Worm (Caenorhabditis elegans) whole organism, midembryonic: ENCODE measurements around the gene C06C3.7.

Source experiments
- T22C8.4 ChIP-seq: fragments of 200-800 bp; sonication (Bioruptor generic); IDR thresholded peaks from 2 replicates; pipeline ENCODE4 v1.3.6; 2022; ENCODE audit warnings: missing genetic modification characterization, missing compliant biosample characterization
- cog-1 ChIP-seq: sonication (generic microtip); optimal IDR thresholded peaks from 2 replicates; lab custom pipeline; 2016; ENCODE audit warnings: missing genetic modification characterization, missing compliant biosample characterization
- flt-1 ChIP-seq: fragments of 200-800 bp; sonication (Bioruptor generic); IDR thresholded peaks from 2 replicates; pipeline ENCODE4 v1.3.6; 2022; ENCODE audit warnings: missing genetic modification characterization, missing compliant biosample characterization
- klf-2 ChIP-seq: fragments of 200-800 bp; sonication (Bioruptor generic); conservative IDR thresholded peaks from 2 replicates; pipeline ENCODE4 v1.3.6; 2022; ENCODE audit warnings: missing genetic modification reagents, missing genetic modification characterization, missing compliant biosample characterization
- med-1 ChIP-seq: sonication (generic microtip); optimal IDR thresholded peaks from 2 replicates; lab custom pipeline; 2017; ENCODE audit warnings: missing genetic modification characterization, mild to moderate bottlenecking, missing compliant biosample characterization, antibody characterized with exemption, missing genetic modification reagents; ENCODE audit not compliant: insufficient read depth
- ref-1 ChIP-seq: fragments of 200-800 bp; sonication (Bioruptor generic); conservative IDR thresholded peaks from 2 replicates; pipeline ENCODE4 v1.3.6; 2022; ENCODE audit warnings: missing genetic modification reagents, missing genetic modification characterization, missing compliant biosample characterization
- tab-1 ChIP-seq: fragments of 200-800 bp; sonication (Bioruptor generic); IDR thresholded peaks from 2 replicates; pipeline ENCODE4 v1.3.6; 2022; ENCODE audit warnings: missing genetic modification characterization, missing compliant biosample characterization
- ztf-23 ChIP-seq: fragments of 200-800 bp; sonication (Bioruptor generic); IDR thresholded peaks from 2 replicates; pipeline ENCODE4 v1.3.6; 2022; ENCODE audit warnings: missing genetic modification reagents, missing genetic modification characterization, missing compliant biosample characterization
- ztf-29 ChIP-seq: fragments of 200-800 bp; sonication (Bioruptor generic); IDR thresholded peaks from 2 replicates; pipeline ENCODE4 v1.3.6; 2022; ENCODE audit warnings: missing genetic modification reagents, missing genetic modification characterization, missing compliant biosample characterization

Gene C06C3.7

DNA sequence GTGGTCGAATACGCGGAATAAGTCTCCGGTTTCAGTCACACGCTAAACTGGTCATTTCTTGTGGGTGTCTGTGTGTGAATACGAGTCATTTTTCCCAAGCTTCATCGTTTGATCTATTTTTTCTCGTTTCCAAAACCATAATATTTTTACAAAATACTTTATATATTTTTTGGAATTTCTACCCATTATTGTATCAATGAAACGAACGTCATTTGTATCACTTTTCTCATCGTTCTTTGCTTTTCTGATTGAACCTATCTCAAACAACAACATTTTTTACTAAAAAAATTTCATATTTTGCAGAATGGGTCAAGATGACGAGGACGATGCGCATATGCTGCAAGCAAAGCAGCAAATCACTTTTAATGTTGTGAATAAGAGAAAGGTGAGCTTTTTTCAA, 27.1 kb upstream of the C06C3.7 start, which contains the start of gene mel-11:
TSS of gene mel-11 (plus strand) at position 301 of the 400 bp plus-strand sequence.
- no peak for TF ChIP-seq tab-1 (GFP tag; lab: Robert Waterston, UW)

DNA sequence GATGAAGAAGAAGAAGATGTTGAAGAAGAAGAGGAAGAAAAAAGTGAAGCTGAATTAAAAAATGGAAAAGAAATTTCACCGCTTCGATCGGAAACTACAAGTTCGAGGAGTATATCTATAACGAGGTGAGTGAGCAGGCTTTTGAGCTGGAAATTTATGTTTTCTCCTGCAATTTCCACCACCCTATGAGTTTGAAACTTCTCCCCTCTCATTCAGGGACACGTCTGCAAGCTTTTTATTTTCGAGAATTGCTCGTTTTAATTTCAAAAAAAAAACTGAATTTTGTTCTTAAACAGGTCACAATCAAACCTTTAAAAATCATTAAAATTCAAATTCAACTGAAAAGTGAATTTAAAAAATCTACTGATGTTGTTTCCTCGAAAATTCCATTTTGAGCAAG, 23.1 kb upstream of the C06C3.7 start:
- TF ChIP-seq T22C8.4 (GFP tag; lab: Robert Waterston, UW) (no peak), ztf-29 (no peak), ztf-23 (GFP tag; lab: Robert Waterston, UW) (no peak), cog-1 (tag; lab: Kevin White, UChicago) (no peak), ref-1 (GFP tag; lab: Robert Waterston, UW) (no peak), klf-2 (GFP tag; lab: Robert Waterston, UW) (no peak)

DNA sequence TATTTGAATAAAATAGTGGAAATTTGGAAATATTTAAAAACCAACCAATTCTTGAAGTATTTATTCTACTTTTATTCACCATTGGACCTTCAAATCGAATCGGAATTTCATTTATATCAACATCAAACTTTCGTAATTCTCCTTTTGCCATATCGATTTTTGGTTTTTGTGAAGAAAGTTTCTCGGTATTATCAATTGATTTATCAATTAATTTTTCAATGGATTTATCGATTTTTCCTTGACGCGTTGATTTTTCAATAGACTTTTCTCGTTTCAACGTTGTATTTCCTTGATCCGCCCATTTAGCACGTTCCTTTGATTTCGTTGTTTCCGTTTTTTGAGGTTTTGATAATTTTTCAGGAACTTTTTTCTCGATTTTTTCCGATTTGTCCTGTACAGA, 15.9 kb upstream of the C06C3.7 start:
- TF ChIP-seq ref-1 (GFP tag; lab: Robert Waterston, UW) (no peak), T22C8.4 (GFP tag; lab: Robert Waterston, UW) (0 out of 2 replicates have a peak, but pooled peaks have one; percentile 6)

DNA sequence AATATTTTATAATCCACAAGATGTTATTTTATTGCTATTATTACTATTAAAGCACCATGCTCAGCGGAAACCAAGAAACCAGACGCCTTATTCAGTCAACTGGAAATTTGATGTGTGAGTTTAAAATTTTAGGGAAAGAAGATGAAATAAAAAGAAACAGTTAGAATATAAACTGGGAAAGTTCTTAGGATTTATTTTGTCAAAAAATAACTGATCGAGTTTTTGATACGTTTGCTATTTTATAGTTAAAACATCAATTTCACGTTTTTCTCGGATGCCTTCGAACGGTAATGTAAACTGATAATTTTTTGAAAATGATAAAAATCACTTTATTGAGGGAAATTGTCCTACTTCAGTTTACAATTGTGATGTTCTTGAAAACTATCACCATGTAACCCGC, 12.9 kb upstream of the C06C3.7 start, which contains the start of gene C06C3.3:
TSS of gene C06C3.3 (minus strand) at position 101 of the 400 bp plus-strand sequence.
- TF ChIP-seq klf-2 (GFP tag; lab: Robert Waterston, UW) (no peak), ztf-29 (no peak), med-1 (GFP tag; lab: Kevin White, UChicago) (no peak), cog-1 (tag; lab: Kevin White, UChicago) (no peak), tab-1 (GFP tag; lab: Robert Waterston, UW) (no peak), ztf-23 (GFP tag; lab: Robert Waterston, UW) (no peak), ref-1 (GFP tag; lab: Robert Waterston, UW) (no peak), T22C8.4 (GFP tag; lab: Robert Waterston, UW) (no peak), flt-1 (GFP tag; lab: Robert Waterston, UW) (no peak)

DNA sequence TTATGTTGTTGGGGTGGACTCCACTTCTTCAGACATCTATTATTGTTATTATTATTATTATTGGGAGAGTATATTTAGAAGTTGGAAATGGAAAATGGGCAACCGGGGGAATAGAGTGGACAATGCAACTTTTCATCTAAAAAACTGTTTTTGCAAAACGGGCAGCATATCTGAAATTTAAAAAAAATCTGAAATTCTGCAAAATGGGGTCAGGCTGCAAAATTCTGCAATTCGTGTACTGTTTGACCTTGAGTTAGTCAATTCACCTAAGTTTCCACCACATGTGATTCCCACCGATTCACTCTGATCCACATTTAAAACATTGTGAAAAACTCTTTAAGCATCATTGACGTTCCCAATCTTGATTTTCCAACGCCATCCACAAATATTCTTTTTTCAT, 12.3 kb upstream of the C06C3.7 start, which contains the start of gene C06C3.4:
TSS of gene C06C3.4 (plus strand) at position 301 of the 400 bp plus-strand sequence.
- TF ChIP-seq med-1 (GFP tag; lab: Kevin White, UChicago) (no peak), cog-1 (tag; lab: Kevin White, UChicago) (no peak), ztf-29 (no peak), flt-1 (GFP tag; lab: Robert Waterston, UW) (no peak), T22C8.4 (GFP tag; lab: Robert Waterston, UW) (no peak), ref-1 (GFP tag; lab: Robert Waterston, UW) (no peak), ztf-23 (GFP tag; lab: Robert Waterston, UW) (no peak), tab-1 (GFP tag; lab: Robert Waterston, UW) (no peak), klf-2 (GFP tag; lab: Robert Waterston, UW) (no peak)

DNA sequence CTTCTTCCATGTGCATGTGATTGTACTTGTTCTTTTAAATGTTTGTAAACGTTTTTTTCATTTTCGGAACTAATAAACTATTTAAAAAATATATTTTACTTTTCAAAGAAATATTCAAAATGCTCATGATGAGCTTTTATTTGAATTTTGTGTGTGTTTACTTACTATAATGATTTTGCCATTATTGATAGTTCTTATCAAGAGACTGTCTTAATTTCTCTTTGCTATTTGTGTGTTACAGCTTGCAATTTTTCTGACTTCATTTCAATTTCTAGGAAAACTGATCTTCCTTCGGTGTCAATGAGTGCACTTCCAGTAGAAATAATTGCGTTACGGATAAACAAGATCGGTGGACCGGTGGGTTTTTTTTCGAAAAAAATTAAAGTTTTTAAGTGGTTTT, 10.5 kb upstream of the C06C3.7 start, which contains the start of gene C06C3.12:
TSS of gene C06C3.12 (plus strand) at position 301 of the 400 bp plus-strand sequence.
- TF ChIP-seq tab-1 (GFP tag; lab: Robert Waterston, UW) (no peak), med-1 (GFP tag; lab: Kevin White, UChicago) (no peak), klf-2 (GFP tag; lab: Robert Waterston, UW) (no peak), ref-1 (GFP tag; lab: Robert Waterston, UW) (no peak), T22C8.4 (GFP tag; lab: Robert Waterston, UW) (no peak), cog-1 (tag; lab: Kevin White, UChicago) (no peak), flt-1 (GFP tag; lab: Robert Waterston, UW) (no peak), ztf-29 (no peak), ztf-23 (GFP tag; lab: Robert Waterston, UW) (no peak)

DNA sequence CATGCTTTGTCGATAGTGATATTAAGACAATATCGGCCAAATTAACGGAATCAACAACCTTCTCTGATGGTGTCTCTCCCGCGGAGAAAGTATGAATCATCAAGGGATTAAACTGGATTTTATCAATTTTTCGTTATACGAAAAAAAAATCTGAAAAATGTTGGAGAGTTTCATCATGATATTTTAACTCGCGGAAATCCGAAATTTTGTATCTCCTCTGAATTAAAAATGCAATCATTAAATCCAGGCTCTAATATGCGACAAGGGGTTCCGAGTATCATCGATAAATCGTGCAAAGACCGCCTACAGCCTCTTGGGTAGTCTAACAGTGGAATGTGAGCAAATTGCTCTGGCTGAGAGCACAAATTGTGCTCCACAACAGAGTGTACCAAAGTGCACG, 8.2 kb upstream of the C06C3.7 start, which contains the start of gene C06C3.10:
TSS of gene C06C3.10 (minus strand) at position 101 of the 400 bp plus-strand sequence.
- TF ChIP-seq ztf-29 (no peak), tab-1 (GFP tag; lab: Robert Waterston, UW) (no peak), ztf-23 (GFP tag; lab: Robert Waterston, UW) (no peak), T22C8.4 (GFP tag; lab: Robert Waterston, UW) (no peak), klf-2 (GFP tag; lab: Robert Waterston, UW) (no peak), cog-1 (tag; lab: Kevin White, UChicago) (no peak), flt-1 (GFP tag; lab: Robert Waterston, UW) (no peak), med-1 (GFP tag; lab: Kevin White, UChicago) (no peak), ref-1 (GFP tag; lab: Robert Waterston, UW) (no peak)

DNA sequence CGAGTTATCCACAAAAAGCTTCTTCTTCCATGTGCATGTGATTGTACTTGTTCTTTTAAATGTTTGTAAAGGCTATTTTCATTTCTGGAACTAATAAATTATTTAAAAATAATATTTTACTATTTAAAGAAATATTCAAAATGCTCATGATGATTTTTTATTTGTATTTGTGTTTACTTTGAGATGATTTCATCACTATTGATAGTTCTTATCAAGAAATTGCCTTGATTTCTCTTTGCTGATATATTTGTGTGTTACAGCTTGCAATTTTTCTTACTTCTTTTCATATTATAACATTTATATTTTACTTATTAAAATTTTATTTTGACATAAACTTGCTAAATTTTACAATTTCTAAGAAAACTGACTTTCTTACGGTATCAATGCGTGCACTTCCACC, 7.2 kb upstream of the C06C3.7 start:
- no peak for TF ChIP-seq cog-1 (tag; lab: Kevin White, UChicago)
- no peak for TF ChIP-seq klf-2 (GFP tag; lab: Robert Waterston, UW)
- TF ChIP-seq ztf-29, result no peak
- TF ChIP-seq tab-1 (GFP tag; lab: Robert Waterston, UW), result no peak
- no peak for TF ChIP-seq med-1 (GFP tag; lab: Kevin White, UChicago)
- no peak for TF ChIP-seq ref-1 (GFP tag; lab: Robert Waterston, UW)
- TF ChIP-seq ztf-23 (GFP tag; lab: Robert Waterston, UW), result no peak
- no peak for TF ChIP-seq T22C8.4 (GFP tag; lab: Robert Waterston, UW)
- no peak for TF ChIP-seq flt-1 (GFP tag; lab: Robert Waterston, UW)

DNA sequence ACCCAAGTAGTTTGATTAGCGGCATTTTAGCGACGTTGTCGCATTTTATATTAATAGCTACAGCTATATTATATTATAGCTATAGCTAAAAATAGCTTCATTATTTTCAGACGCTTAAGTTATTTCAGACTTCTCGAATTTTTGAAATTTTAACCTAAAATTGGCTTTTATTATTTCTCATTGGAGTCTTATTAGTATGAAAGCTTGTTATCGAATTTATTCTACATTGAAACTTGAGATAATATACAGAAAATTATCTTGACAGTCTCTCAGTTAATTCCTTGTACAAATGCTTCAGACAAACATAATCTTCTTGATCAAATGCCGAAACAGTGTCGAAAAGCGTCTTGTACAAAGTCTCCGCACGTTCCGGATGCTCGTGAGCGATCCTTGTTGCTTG, 5.5 kb upstream of the C06C3.7 start, which contains the start of gene srh-48:
TSS of gene srh-48 (plus strand) at position 301 of the 400 bp plus-strand sequence.
- no peak for TF ChIP-seq ref-1 (GFP tag; lab: Robert Waterston, UW)

DNA sequence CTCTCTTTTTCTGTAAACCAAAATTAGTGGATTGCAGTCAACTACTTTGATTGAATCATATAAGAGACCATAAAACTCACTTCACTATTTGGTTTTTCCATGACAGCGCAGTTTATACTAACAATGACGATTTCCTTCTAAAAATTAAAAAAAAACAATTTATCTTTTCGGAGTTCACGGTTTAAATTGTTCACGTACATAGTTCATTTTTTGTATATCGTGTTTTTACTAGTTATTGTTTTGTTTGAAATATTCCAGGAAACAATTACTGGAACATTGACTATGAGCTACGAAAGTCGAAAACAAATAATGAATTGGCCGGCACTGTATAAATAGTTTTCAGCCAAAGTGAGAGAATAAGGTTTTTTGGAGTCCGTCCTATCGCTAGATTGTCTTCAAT, 7.4 kb downstream of the C06C3.7 start, which contains the start of gene lido-17:
TSS of gene lido-17 (minus strand) at position 101 of the 400 bp plus-strand sequence.
- TF ChIP-seq T22C8.4 (GFP tag; lab: Robert Waterston, UW), result no peak
- no peak for TF ChIP-seq tab-1 (GFP tag; lab: Robert Waterston, UW)
- TF ChIP-seq ztf-23 (GFP tag; lab: Robert Waterston, UW), result no peak
- TF ChIP-seq ztf-29, result no peak
- TF ChIP-seq flt-1 (GFP tag; lab: Robert Waterston, UW), result no peak
- TF ChIP-seq klf-2 (GFP tag; lab: Robert Waterston, UW), result no peak
- no peak for TF ChIP-seq ref-1 (GFP tag; lab: Robert Waterston, UW)
- no peak for TF ChIP-seq cog-1 (tag; lab: Kevin White, UChicago)
- no peak for TF ChIP-seq med-1 (GFP tag; lab: Kevin White, UChicago)
